Worm (Caenorhabditis elegans) whole organism, late embryonic: ENCODE results near the gene daf-14.

Source experiments
- K02D7.2 ChIP-seq: sonication (generic microtip); optimal IDR thresholded peaks from 2 replicates; lab custom pipeline; 2017; ENCODE audit warnings: mild to moderate bottlenecking, missing genetic modification characterization, missing compliant biosample characterization
- ama-1 ChIP-seq: fragments of 150-350 bp; optimal IDR thresholded peaks from 2 replicates; lab custom pipeline; 2014
- ceh-22 ChIP-seq: sonication (generic microtip); optimal IDR thresholded peaks from 2 replicates; lab custom pipeline; 2017; ENCODE audit warnings: missing biosample characterization, missing genetic modification characterization
- ceh-31 ChIP-seq: sonication (generic microtip); optimal IDR thresholded peaks from 2 replicates; lab custom pipeline; 2016; ENCODE audit warnings: missing genetic modification characterization, missing compliant biosample characterization
- che-1 ChIP-seq: sonication (generic microtip); optimal IDR thresholded peaks from 2 replicates; lab custom pipeline; 2016; ENCODE audit warnings: mild to moderate bottlenecking, missing genetic modification characterization, missing compliant biosample characterization
- dmd-4 ChIP-seq: sonication (generic microtip); optimal IDR thresholded peaks from 2 replicates; lab custom pipeline; 2016; ENCODE audit warnings: borderline replicate concordance, missing genetic modification characterization, missing compliant biosample characterization
- nhr-11 ChIP-seq: fragments of 150-350 bp; optimal IDR thresholded peaks from 2 replicates; lab custom pipeline; 2014; ENCODE audit warnings: missing biosample characterization, missing genetic modification characterization
- npax-4 ChIP-seq: sonication (generic microtip); optimal IDR thresholded peaks from 2 replicates; lab custom pipeline; 2016; ENCODE audit warnings: missing genetic modification characterization, missing compliant biosample characterization
- odd-2 ChIP-seq: sonication (generic microtip); optimal IDR thresholded peaks from 2 replicates; lab custom pipeline; 2017; ENCODE audit warnings: antibody characterized with exemption, mild to moderate bottlenecking, missing genetic modification characterization, missing compliant biosample characterization
- pat-9 ChIP-seq: fragments of 200-800 bp; sonication (Bioruptor generic); optimal IDR thresholded peaks from 2 replicates; lab custom pipeline; 2018; ENCODE audit warnings: mild to moderate bottlenecking, missing genetic modification characterization, moderate library complexity, missing compliant biosample characterization
- sdc-2 ChIP-seq: sonication (generic microtip); optimal IDR thresholded peaks from 2 replicates; lab custom pipeline; 2016; ENCODE audit warnings: missing genotype, missing genetic modification characterization, missing compliant biosample characterization

- TF ChIP-seq ceh-22 (tag; lab: Kevin White, UChicago) = no peak
- no peak for TF ChIP-seq che-1 (tag; lab: Kevin White, UChicago)
- no peak for TF ChIP-seq pat-9 (tag; lab: Kevin White, UChicago)
- no peak for TF ChIP-seq ama-1 (lab: Kevin White, UChicago)
- no peak for TF ChIP-seq dmd-4 (tag; lab: Kevin White, UChicago)
- TF ChIP-seq npax-4 = no peak
- no peak for TF ChIP-seq sdc-2 (tag; lab: Kevin White, UChicago)
- no peak for TF ChIP-seq odd-2 (tag; lab: Kevin White, UChicago)
- TF ChIP-seq K02D7.2 (tag; lab: Kevin White, UChicago) = no peak
- no peak for TF ChIP-seq nhr-11 (tag; lab: Kevin White, UChicago)
- TF ChIP-seq ceh-31 (tag; lab: Kevin White, UChicago) = no peak
These were observed 31.2 kb upstream of the daf-14 start, which contains the start of gene qns-1 for ce11 chrIV:10219208-10219607.
